Fruit fly (Drosophila melanogaster): ENCODE measurements around the gene Plp.

The Plp gene

DNA sequence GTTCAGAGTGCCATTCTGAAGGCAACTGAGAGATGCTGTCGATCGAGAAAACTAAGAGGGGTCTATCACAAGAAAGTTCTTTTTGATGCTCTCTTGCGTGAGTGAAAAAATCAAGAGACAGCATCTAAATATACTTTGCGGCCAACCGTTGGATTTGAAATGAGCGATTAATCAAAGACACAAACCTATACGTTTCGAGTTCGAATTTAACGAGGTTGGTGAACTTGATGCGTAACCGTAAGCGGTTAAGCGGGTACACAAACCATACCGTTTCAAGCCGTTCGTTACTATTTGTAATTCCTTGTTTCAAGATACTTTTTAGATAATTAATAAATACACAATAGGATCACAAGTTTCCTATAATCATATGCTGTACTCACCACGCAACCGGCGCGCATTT, 22.4 kb downstream of the Plp start (continued):
- TF ChIP-seq ssp (GFP tag; IDR thresholded peaks at IDR 0.05): no peak
- TF ChIP-seq Ssrp (tag; optimal IDR thresholded peaks at IDR 0.05): no peak
- TF ChIP-seq ems (GFP tag; optimal IDR thresholded peaks at IDR 0.05): no peak
- no peak for TF ChIP-seq CG31388 (GFP tag; optimal IDR thresholded peaks at IDR 0.05)
- TF ChIP-seq gem (tag; optimal IDR thresholded peaks at IDR 0.05): no peak
- TF ChIP-seq Lim3 (GFP tag; IDR thresholded peaks at IDR 0.05): no peak
- no peak for TF ChIP-seq eve (GFP tag; optimal IDR thresholded peaks at IDR 0.05)
- peak; percentile 46 for TF ChIP-seq stwl (tag; optimal IDR thresholded peaks at IDR 0.05)
- TF ChIP-seq CG14667 (GFP tag; IDR thresholded peaks at IDR 0.05): no peak
- no peak for TF ChIP-seq CG12942 (GFP tag; optimal IDR thresholded peaks at IDR 0.05)
- no peak for TF ChIP-seq chinmo (GFP tag; IDR thresholded peaks at IDR 0.05; ENCODE audit: partially characterized antibody)
- no peak for TF ChIP-seq psq (GFP tag; optimal IDR thresholded peaks at IDR 0.05)
- no peak for TF ChIP-seq crol (GFP tag; IDR thresholded peaks at IDR 0.05)
- TF ChIP-seq jigr1 (GFP tag; IDR thresholded peaks at IDR 0.05): no peak
- TF ChIP-seq CG12155 (GFP tag; optimal IDR thresholded peaks at IDR 0.05): no peak
- TF ChIP-seq CG8089 (GFP tag; optimal IDR thresholded peaks at IDR 0.05): no peak
- no peak for TF ChIP-seq Tbp (GFP tag; optimal IDR thresholded peaks at IDR 0.05)
- TF ChIP-seq salm (tag; optimal IDR thresholded peaks at IDR 0.05): no peak
- no peak for TF ChIP-seq ind (GFP tag; optimal IDR thresholded peaks at IDR 0.05)
- 0 out of 3 replicates have a peak, but pooled peaks have one; percentile 52 for TF ChIP-seq CG2199 (GFP tag; IDR thresholded peaks at IDR 0.05)
- no peak for TF ChIP-seq CkIIα-i1 (GFP tag; IDR thresholded peaks at IDR 0.05)
- TF ChIP-seq Usf (GFP tag; optimal IDR thresholded peaks at IDR 0.05): no peak
- no peak for TF ChIP-seq CHES-1-like (GFP tag; optimal IDR thresholded peaks at IDR 0.05)
- no peak for TF ChIP-seq Ets97D (GFP tag; optimal IDR thresholded peaks at IDR 0.05)
- TF ChIP-seq grn (GFP tag; optimal IDR thresholded peaks at IDR 0.05): no peak
- TF ChIP-seq CG6683 (GFP tag; optimal IDR thresholded peaks at IDR 0.05): no peak
- peak; percentile 25 for TF ChIP-seq gfzf (GFP tag; optimal IDR thresholded peaks at IDR 0.05)
- TF ChIP-seq tio (GFP tag; optimal IDR thresholded peaks at IDR 0.05): no peak
- no peak for TF ChIP-seq CG10979 (tag; optimal IDR thresholded peaks at IDR 0.05)
- TF ChIP-seq CG12071 (GFP tag; optimal IDR thresholded peaks at IDR 0.05): no peak
- TF ChIP-seq sc (optimal IDR thresholded peaks at IDR 0.05): no peak
- TF ChIP-seq sc (GFP tag; optimal IDR thresholded peaks at IDR 0.05): no peak
- TF ChIP-seq Doc2 (GFP tag; IDR thresholded peaks at IDR 0.05): no peak
- TF ChIP-seq bsh (GFP tag; optimal IDR thresholded peaks at IDR 0.05): no peak
- peak; percentile 52; the same call in 1 of the 2 replicates for TF ChIP-seq bbx (GFP tag; IDR thresholded peaks at IDR 0.05; ENCODE audit: partially characterized antibody)
- TF ChIP-seq hb (GFP tag; IDR thresholded peaks at IDR 0.05; ENCODE audit: partially characterized antibody): no peak
- no peak for TF ChIP-seq CoRest (tag; optimal IDR thresholded peaks at IDR 0.05)
- no peak for TF ChIP-seq Sox102F (GFP tag; optimal IDR thresholded peaks at IDR 0.05)
- TF ChIP-seq Eip74EF (GFP tag; optimal IDR thresholded peaks at IDR 0.05): no peak
- no peak for TF ChIP-seq crc (GFP tag; optimal IDR thresholded peaks at IDR 0.05)
- no peak for TF ChIP-seq run (tag; optimal IDR thresholded peaks at IDR 0.05)
- peak; percentile 90 for TF ChIP-seq Meics (GFP tag; optimal IDR thresholded peaks at IDR 0.05)
- TF ChIP-seq insv (GFP tag; optimal IDR thresholded peaks at IDR 0.05): no peak
- TF ChIP-seq Sry-δ (GFP tag; optimal IDR thresholded peaks at IDR 0.05): peak; percentile 7
- no peak for TF ChIP-seq kah (GFP tag; optimal IDR thresholded peaks at IDR 0.05)
- no peak for TF ChIP-seq MTF-1 (GFP tag; optimal IDR thresholded peaks at IDR 0.05; ENCODE audit: borderline replicate concordance)
- TF ChIP-seq CG8765 (GFP tag; IDR thresholded peaks at IDR 0.05): no peak
- no peak for TF ChIP-seq sr (GFP tag; IDR thresholded peaks at IDR 0.05)
- TF ChIP-seq Nf-YC (tag; optimal IDR thresholded peaks at IDR 0.05): no peak
- peak; percentile 17 for TF ChIP-seq BEAF-32 (GFP tag; optimal IDR thresholded peaks at IDR 0.05)
- no peak for TF ChIP-seq klu (GFP tag; IDR thresholded peaks at IDR 0.05)
- no peak for TF ChIP-seq sna (GFP tag; IDR thresholded peaks at IDR 0.05; ENCODE audit: partially characterized antibody)

All from whole organism, embryonic.